Worm (Caenorhabditis elegans) whole organism, early embryonic: ENCODE results near the gene msp-65.

ENCODE experiments used
- B0310.2 ChIP-seq: sonication (generic microtip); optimal IDR thresholded peaks from 2 replicates; lab custom pipeline; 2016; ENCODE audit warnings: mild to moderate bottlenecking, missing genetic modification characterization, missing compliant biosample characterization
- F13C5.2 ChIP-seq: sonication (generic microtip); optimal IDR thresholded peaks from 2 replicates; lab custom pipeline; 2017; ENCODE audit warnings: mild to moderate bottlenecking, missing genetic modification characterization, inconsistent platforms, missing compliant biosample characterization
- aly-1 ChIP-seq: sonication (generic microtip); optimal IDR thresholded peaks from 2 replicates; lab custom pipeline; 2016; ENCODE audit warnings: missing genetic modification characterization, missing compliant biosample characterization
- ama-1 ChIP-seq: fragments of 150-350 bp; optimal IDR thresholded peaks from 2 replicates; lab custom pipeline; 2014
- flt-1 ChIP-seq: fragments of 200-800 bp; sonication (Bioruptor generic); IDR thresholded peaks from 2 replicates; pipeline ENCODE4 v1.3.6; 2022; ENCODE audit warnings: missing genetic modification characterization, missing compliant biosample characterization
- hmbx-1 ChIP-seq: sonication (generic microtip); optimal IDR thresholded peaks from 2 replicates; lab custom pipeline; 2016; ENCODE audit warnings: mild to moderate bottlenecking, missing genetic modification characterization, missing compliant biosample characterization
- hmg-4 ChIP-seq: fragments of 200-800 bp; sonication (Bioruptor generic); optimal IDR thresholded peaks from 2 replicates; lab custom pipeline; 2018; ENCODE audit warnings: mild to moderate bottlenecking, missing genetic modification characterization, missing compliant biosample characterization
- hnd-1 ChIP-seq: sonication (generic microtip); optimal IDR thresholded peaks from 2 replicates; lab custom pipeline; 2016; ENCODE audit warnings: missing genetic modification characterization, missing compliant biosample characterization
- pes-1 ChIP-seq: fragments of 200-800 bp; sonication (Bioruptor generic); IDR thresholded peaks from 2 replicates; pipeline ENCODE4 v1.3.6; 2022; ENCODE audit warnings: missing genetic modification reagents, missing genetic modification characterization, missing compliant biosample characterization
- scrt-1 ChIP-seq: fragments of 200-800 bp; sonication (Bioruptor generic); IDR thresholded peaks from 2 replicates; pipeline ENCODE4 v1.3.6; 2022; ENCODE audit warnings: missing genetic modification characterization, missing compliant biosample characterization
- sea-1 ChIP-seq: fragments of 200-800 bp; sonication (Bioruptor generic); conservative IDR thresholded peaks from 2 replicates; pipeline ENCODE4 v1.3.6; 2022; ENCODE audit warnings: missing genetic modification characterization, missing compliant biosample characterization
- tbx-37 ChIP-seq: fragments of 200-800 bp; sonication (Bioruptor generic); conservative IDR thresholded peaks from 2 replicates; pipeline ENCODE4 v1.3.6; 2022; ENCODE audit warnings: missing genetic modification reagents, missing genetic modification characterization, missing compliant biosample characterization
- tra-4 ChIP-seq: sonication (generic microtip); optimal IDR thresholded peaks from 2 replicates; lab custom pipeline; 2017; ENCODE audit warnings: missing genetic modification characterization, missing compliant biosample characterization

- no peak for TF ChIP-seq pes-1
- no peak for TF ChIP-seq ama-1 (lab: Kevin White, UChicago)
- no peak for TF ChIP-seq sea-1 (GFP tag; lab: Robert Waterston, UW)
- no peak for TF ChIP-seq flt-1 (GFP tag; lab: Robert Waterston, UW)
- no peak for TF ChIP-seq F13C5.2
- no peak for TF ChIP-seq B0310.2 (tag; lab: Kevin White, UChicago)
- no peak for TF ChIP-seq hmbx-1 (tag; lab: Kevin White, UChicago)
- TF ChIP-seq hnd-1 (tag; lab: Kevin White, UChicago), result no peak
- TF ChIP-seq tra-4 (tag; lab: Kevin White, UChicago), result no peak
- no peak for TF ChIP-seq tbx-37
- TF ChIP-seq hmg-4, result no peak
- no peak for TF ChIP-seq scrt-1 (GFP tag; lab: Robert Waterston, UW)
- TF ChIP-seq aly-1 (tag; lab: Kevin White, UChicago), result no peak
Measured at ce11 chrIV:5273385-5273784, 42.9 kb upstream of the msp-65 start.
